Fruit fly (Drosophila melanogaster): Measurements from ENCODE around the gene CG8003.

The CG8003 gene

DNA sequence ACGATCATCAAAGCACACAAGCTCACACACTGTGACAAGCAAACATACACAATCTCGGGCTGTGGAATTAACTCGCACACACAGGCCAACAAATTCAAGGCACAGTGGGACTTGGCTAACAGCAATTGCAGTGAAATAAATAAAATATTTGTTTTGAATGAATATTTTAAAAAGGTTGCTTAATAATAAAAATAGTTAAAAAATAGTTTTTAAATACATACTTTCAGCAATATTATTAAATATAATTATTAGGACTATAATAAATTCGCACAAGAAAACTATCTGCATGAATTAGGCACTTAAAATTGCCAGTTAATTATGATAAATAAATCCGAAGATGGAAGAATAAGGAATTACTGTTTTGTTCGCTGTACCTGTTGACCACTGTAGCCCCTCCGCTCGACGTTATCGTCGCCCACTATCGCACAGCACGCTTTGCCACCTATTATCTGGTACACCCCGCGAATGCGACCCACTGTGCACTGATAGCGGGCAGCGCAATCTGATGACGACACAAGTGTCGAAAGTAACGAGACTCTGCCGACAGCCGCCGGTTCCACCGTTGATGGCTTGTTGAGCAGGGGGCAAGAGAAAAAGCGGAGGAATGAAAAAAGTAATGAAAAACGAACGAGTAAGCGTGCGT is 21.6 kb downstream of the CG8003 start (continued):
- peak; percentile 97 for TF ChIP-seq tin (GFP tag; optimal IDR thresholded peaks at IDR 0.05)
- TF ChIP-seq Xrp1 (GFP tag; IDR thresholded peaks at IDR 0.05) = peak; percentile 98
- peak; percentile 97 for TF ChIP-seq sqz (GFP tag; optimal IDR thresholded peaks at IDR 0.05)
- peak; percentile 29 for TF ChIP-seq MESR4 (GFP tag; optimal IDR thresholded peaks at IDR 0.05)
- peak; percentile 70 for TF ChIP-seq CG8944 (GFP tag; optimal IDR thresholded peaks at IDR 0.05)
- TF ChIP-seq CG4360 (GFP tag; IDR thresholded peaks at IDR 0.05) = peak; percentile 68
- TF ChIP-seq prd (optimal IDR thresholded peaks at IDR 0.05) = no peak
- TF ChIP-seq prd (GFP tag; IDR thresholded peaks at IDR 0.05) = peak; percentile 97
- TF ChIP-seq CG33557 (GFP tag; optimal IDR thresholded peaks at IDR 0.05) = peak; percentile 91
- TF ChIP-seq Mrtf (GFP tag; IDR thresholded peaks at IDR 0.05) = peak; percentile 94
- TF ChIP-seq pho (GFP tag; optimal IDR thresholded peaks at IDR 0.05) = peak; percentile 87
- peak; percentile 69 for TF ChIP-seq jumu (GFP tag; optimal IDR thresholded peaks at IDR 0.05)
- TF ChIP-seq CG13775 (GFP tag; optimal IDR thresholded peaks at IDR 0.05) = peak; percentile 99
- peak; percentile 79 for TF ChIP-seq CG10321 (GFP tag; IDR thresholded peaks at IDR 0.05)
- TF ChIP-seq CG12104 (GFP tag; optimal IDR thresholded peaks at IDR 0.05) = peak; percentile 99
- TF ChIP-seq cad (GFP tag; optimal IDR thresholded peaks at IDR 0.05) = no peak
- peak; percentile 93 for TF ChIP-seq CG11456 (GFP tag; IDR thresholded peaks at IDR 0.05)
- peak; percentile 61 for TF ChIP-seq Sry-β (GFP tag; optimal IDR thresholded peaks at IDR 0.05)
- peak; percentile 94 for TF ChIP-seq CG11247 (GFP tag; IDR thresholded peaks at IDR 0.05)
- TF ChIP-seq CG11504 (tag; optimal IDR thresholded peaks at IDR 0.05) = peak; percentile 98
- no peak for TF ChIP-seq fru (optimal IDR thresholded peaks at IDR 0.05)
- peak; percentile 35; the same call in 1 of the 2 replicates for TF ChIP-seq CG13287 (GFP tag; IDR thresholded peaks at IDR 0.05; ENCODE audit: partially characterized antibody)
- TF ChIP-seq chm (GFP tag; IDR thresholded peaks at IDR 0.05) = peak; percentile 89
- no peak; the same call in 1 of the 2 replicates for TF ChIP-seq hbn (GFP tag; IDR thresholded peaks at IDR 0.05; ENCODE audit: partially characterized antibody)
- no peak; the same call in 2 of the 3 replicates for TF ChIP-seq knrl (GFP tag; IDR thresholded peaks at IDR 0.05; ENCODE audit: partially characterized antibody)
- TF ChIP-seq CG13624 (GFP tag; optimal IDR thresholded peaks at IDR 0.05) = peak; percentile 84
- no peak for TF ChIP-seq Dref (GFP tag; IDR thresholded peaks at IDR 0.05)
- peak; percentile 46 for TF ChIP-seq CG31365 (tag; optimal IDR thresholded peaks at IDR 0.05)
- TF ChIP-seq en (GFP tag; optimal IDR thresholded peaks at IDR 0.05) = peak; percentile 56
- TF ChIP-seq CG32772 (GFP tag; IDR thresholded peaks at IDR 0.05) = peak; percentile 96
- peak; percentile 92 for TF ChIP-seq CG2889 (GFP tag; IDR thresholded peaks at IDR 0.05)
- TF ChIP-seq maf-S (GFP tag; optimal IDR thresholded peaks at IDR 0.05) = peak; percentile 82
- TF ChIP-seq Ssrp (tag; optimal IDR thresholded peaks at IDR 0.05) = peak; percentile 99
- peak; percentile 86 for TF ChIP-seq CG2116 (GFP tag; optimal IDR thresholded peaks at IDR 0.05)
- TF ChIP-seq Lhr (GFP tag; optimal IDR thresholded peaks at IDR 0.05) = peak; percentile 93
- TF ChIP-seq CG1602 (GFP tag; optimal IDR thresholded peaks at IDR 0.05) = peak; percentile 97
- TF ChIP-seq CG12391 (tag; optimal IDR thresholded peaks at IDR 0.05) = peak; percentile 99
- TF ChIP-seq CG12744 (GFP tag; optimal IDR thresholded peaks at IDR 0.05) = peak; percentile 74
- TF ChIP-seq CG17186 (GFP tag; optimal IDR thresholded peaks at IDR 0.05) = peak; percentile 85
- peak; percentile 69 to 86 for TF ChIP-seq Pdp1 (GFP tag; optimal IDR thresholded peaks at IDR 0.05)
- peak; percentile 71 for TF ChIP-seq CG8089 (GFP tag; optimal IDR thresholded peaks at IDR 0.05)
- peak; percentile 93 for TF ChIP-seq rib (GFP tag; IDR thresholded peaks at IDR 0.05)
- TF ChIP-seq fd64A (GFP tag; optimal IDR thresholded peaks at IDR 0.05) = peak; percentile 92
- peak; percentile 99 for TF ChIP-seq CG18262 (tag; optimal IDR thresholded peaks at IDR 0.05)
- no peak for TF ChIP-seq Lpt (GFP tag; optimal IDR thresholded peaks at IDR 0.05)
- TF ChIP-seq ems (GFP tag; optimal IDR thresholded peaks at IDR 0.05) = peak; percentile 77
- peak; percentile 37 for TF ChIP-seq Elba2 (GFP tag; optimal IDR thresholded peaks at IDR 0.05)
- TF ChIP-seq tll (GFP tag; optimal IDR thresholded peaks at IDR 0.05) = peak in 1 of 2 experiments; percentile 17
- TF ChIP-seq CG4328 (GFP tag; optimal IDR thresholded peaks at IDR 0.05) = peak; percentile 98
- TF ChIP-seq CG16863 (GFP tag; optimal IDR thresholded peaks at IDR 0.05) = peak; percentile 84

Measured in whole organism, embryonic.